Fruit fly (Drosophila melanogaster) whole organism, embryonic: ENCODE measurements around the gene CG46459.
A peak's percentile ranks its signal among the peaks of the same experiment; 100 is the strongest.

ENCODE experiments used
- Atf-2 ChIP-seq: fragments of 200-800 bp; sonication (Bioruptor generic); optimal IDR thresholded peaks from 2 replicates; lab custom pipeline; 2016; ENCODE audit warnings: missing biosample characterization, missing genetic modification characterization
- BEAF-32 ChIP-seq: fragments of 200-800 bp; sonication (Bioruptor generic); optimal IDR thresholded peaks from 3 replicates; lab custom pipeline; 2017; ENCODE audit warnings: missing biosample characterization, missing genetic modification characterization, mild to moderate bottlenecking, moderate library complexity, missing genetic modification reagents
- Bdp1 ChIP-seq: fragments of 200-800 bp; sonication (Bioruptor generic); optimal IDR thresholded peaks from 3 replicates; lab custom pipeline; 2016; ENCODE audit warnings: missing biosample characterization, missing genetic modification characterization
- CG10209 ChIP-seq: fragments of 200-800 bp; sonication (Bioruptor generic); optimal IDR thresholded peaks from 3 replicates; lab custom pipeline; 2017; ENCODE audit warnings: missing biosample characterization, mild to moderate bottlenecking, missing genetic modification characterization, missing genetic modification reagents
- CG10321 ChIP-seq: fragments of 200-800 bp; sonication (Bioruptor generic); IDR thresholded peaks from 2 replicates; pipeline ENCODE4 v1.3.6; 2022; ENCODE audit warnings: missing biosample characterization, missing genetic modification characterization
- CG11247 ChIP-seq: fragments of 200-800 bp; sonication (Bioruptor generic); IDR thresholded peaks from 2 replicates; pipeline ENCODE4 v1.3.6; 2022; ENCODE audit warnings: missing biosample characterization, missing genetic modification characterization
- CG12236 ChIP-seq: fragments of 200-800 bp; sonication (Bioruptor generic); optimal IDR thresholded peaks from 2 replicates; lab custom pipeline; 2016; ENCODE audit warnings: missing biosample characterization, missing genetic modification characterization
- CG12744 ChIP-seq: fragments of 200-800 bp; sonication (Bioruptor generic); optimal IDR thresholded peaks from 2 replicates; lab custom pipeline; 2016; ENCODE audit warnings: missing biosample characterization, missing genetic modification characterization
- CG13894 ChIP-seq: fragments of 200-800 bp; sonication (Bioruptor generic); optimal IDR thresholded peaks from 3 replicates; lab custom pipeline; 2018; ENCODE audit warnings: missing biosample characterization, mild to moderate bottlenecking, missing genetic modification characterization, moderate library complexity
- CG14441 ChIP-seq: fragments of 200-800 bp; sonication (Bioruptor generic); IDR thresholded peaks from 2 replicates; pipeline ENCODE4 v1.3.6; 2022; ENCODE audit warnings: missing biosample characterization, missing genetic modification characterization
- CG14710 ChIP-seq: fragments of 200-800 bp; sonication (Bioruptor generic); optimal IDR thresholded peaks from 3 replicates; lab custom pipeline; 2019; ENCODE audit warnings: missing biosample characterization, mild to moderate bottlenecking, missing genetic modification characterization, moderate library complexity
- CG15011 ChIP-seq: fragments of 200-800 bp; sonication (Bioruptor generic); optimal IDR thresholded peaks from 3 replicates; lab custom pipeline; 2018; ENCODE audit warnings: missing biosample characterization, mild to moderate bottlenecking, missing genetic modification characterization
- CG2120 ChIP-seq: fragments of 200-800 bp; sonication (Bioruptor generic); optimal IDR thresholded peaks from 3 replicates; lab custom pipeline; 2016; ENCODE audit warnings: missing biosample characterization, missing genetic modification characterization
- CG31365 ChIP-seq: fragments of 200-800 bp; sonication (Bioruptor generic); optimal IDR thresholded peaks from 2 replicates; lab custom pipeline; 2018; ENCODE audit warnings: missing biosample characterization, mild to moderate bottlenecking, missing genetic modification characterization
- CG3407 ChIP-seq: fragments of 200-800 bp; sonication (Bioruptor generic); optimal IDR thresholded peaks from 2 replicates; lab custom pipeline; 2018; ENCODE audit warnings: missing biosample characterization, mild to moderate bottlenecking, missing genetic modification characterization
- CG3726 ChIP-seq: fragments of 200-800 bp; sonication (Bioruptor generic); IDR thresholded peaks from 3 replicates; pipeline ENCODE4, ENCODE4 v1.3.6; 2022; ENCODE audit warnings: missing biosample characterization, missing genetic modification characterization
- CG4424 ChIP-seq: fragments of 200-800 bp; sonication (Bioruptor generic); optimal IDR thresholded peaks from 3 replicates; lab custom pipeline; 2016; ENCODE audit warnings: missing biosample characterization, missing genetic modification characterization
- CG9437 ChIP-seq: fragments of 200-800 bp; sonication (Bioruptor generic); optimal IDR thresholded peaks from 2 replicates; lab custom pipeline; 2018; ENCODE audit warnings: missing biosample characterization, mild to moderate bottlenecking, missing genetic modification characterization
- CG9609 ChIP-seq: fragments of 200-800 bp; sonication (Bioruptor generic); optimal IDR thresholded peaks from 3 replicates; lab custom pipeline; 2016; ENCODE audit warnings: missing biosample characterization, missing genetic modification characterization
- CG9817 ChIP-seq: fragments of 200-800 bp; sonication (Bioruptor generic); optimal IDR thresholded peaks from 2 replicates; lab custom pipeline; 2018; ENCODE audit warnings: missing biosample characterization, mild to moderate bottlenecking, missing genetic modification characterization, moderate library complexity
- Camta ChIP-seq: fragments of 200-800 bp; sonication (Bioruptor generic); optimal IDR thresholded peaks from 2 replicates; lab custom pipeline; 2016; ENCODE audit warnings: missing biosample characterization, missing genetic modification characterization
- Deaf1 ChIP-seq: fragments of 200-800 bp; optimal IDR thresholded peaks from 3 replicates; lab custom pipeline; 2019; ENCODE audit warnings: missing biosample characterization, mild to moderate bottlenecking, missing genetic modification characterization, moderate library complexity
- Dip3 ChIP-seq: fragments of 200-800 bp; sonication (Bioruptor generic); optimal IDR thresholded peaks from 3 replicates; lab custom pipeline; 2016; ENCODE audit warnings: missing biosample characterization, missing genetic modification characterization
- Dp ChIP-seq: fragments of 200-800 bp; sonication (Bioruptor generic); optimal IDR thresholded peaks from 2 replicates; lab custom pipeline; 2018; ENCODE audit warnings: missing biosample characterization, mild to moderate bottlenecking, missing genetic modification characterization, moderate library complexity
- HmgZ ChIP-seq: fragments of 200-800 bp; sonication (Bioruptor generic); optimal IDR thresholded peaks from 2 replicates; lab custom pipeline; 2018; ENCODE audit warnings: missing biosample characterization, mild to moderate bottlenecking, missing genetic modification characterization
- Mes4 ChIP-seq: fragments of 200-800 bp; sonication (Bioruptor generic); optimal IDR thresholded peaks from 2 replicates; lab custom pipeline; 2016; ENCODE audit warnings: missing biosample characterization, missing genetic modification characterization
- Oaz ChIP-seq: fragments of 200-800 bp; sonication (Bioruptor generic); IDR thresholded peaks from 2 replicates; pipeline ENCODE4 v1.3.6; 2022; ENCODE audit warnings: missing biosample characterization, missing genetic modification characterization
- Sin3A ChIP-seq: fragments of >200 bp; optimal IDR thresholded peaks from 2 replicates; lab custom pipeline; 2018
- Ssrp ChIP-seq: fragments of 200-800 bp; sonication (Bioruptor generic); optimal IDR thresholded peaks from 2 replicates; lab custom pipeline; 2018; ENCODE audit warnings: missing biosample characterization, mild to moderate bottlenecking, missing genetic modification characterization, moderate library complexity
- Stat92E ChIP-seq, 3 experiments: fragments of >200 bp in 2 of 3; fragments of 200-800 bp in 1 of 3; sonication (Bioruptor generic) in 1 of 3; optimal IDR thresholded peaks; 2 replicates each; lab custom pipeline; 2017 to 2019; ENCODE audit warnings: missing biosample characterization in 3 of 3, missing genetic modification characterization in 3 of 3, mild to moderate bottlenecking in 1 of 3, moderate library complexity in 1 of 3
- ac ChIP-seq: fragments of 200-800 bp; sonication (Bioruptor generic); optimal IDR thresholded peaks from 3 replicates; lab custom pipeline; 2017; ENCODE audit warnings: missing biosample characterization, mild to moderate bottlenecking, missing genetic modification characterization
- al ChIP-seq: fragments of 200-800 bp; sonication (Bioruptor generic); IDR thresholded peaks from 2 replicates; pipeline ENCODE4 v1.3.6; 2022; ENCODE audit warnings: missing biosample characterization, missing genetic modification characterization
- aop ChIP-seq: fragments of 200-800 bp; sonication (Bioruptor generic); IDR thresholded peaks from 2 replicates; pipeline ENCODE4 v1.3.6; 2022; ENCODE audit warnings: missing biosample characterization, missing genetic modification characterization
- ap ChIP-seq: fragments of 200-800 bp; sonication (Bioruptor generic); IDR thresholded peaks from 2 replicates; pipeline ENCODE4 v1.3.6; 2022; ENCODE audit warnings: missing biosample characterization, missing genetic modification characterization
- caup ChIP-seq: fragments of 200-800 bp; sonication (Bioruptor generic); optimal IDR thresholded peaks from 3 replicates; lab custom pipeline; 2017; ENCODE audit warnings: missing biosample characterization, mild to moderate bottlenecking, missing genetic modification characterization, moderate library complexity; ENCODE audit not compliant: severe bottlenecking
- chinmo ChIP-seq: fragments of 200-800 bp; sonication (Bioruptor generic); IDR thresholded peaks from 4 replicates; pipeline ENCODE4 v1.3.6; 2022; ENCODE audit warnings: missing biosample characterization, missing genetic modification characterization; ENCODE audit not compliant: partially characterized antibody
- crc ChIP-seq: fragments of 200-800 bp; sonication (Bioruptor generic); optimal IDR thresholded peaks from 2 replicates; lab custom pipeline; 2016; ENCODE audit warnings: missing biosample characterization, missing genetic modification characterization
- cwo ChIP-seq: fragments of 200-800 bp; sonication (Bioruptor generic); optimal IDR thresholded peaks from 3 replicates; lab custom pipeline; 2017; ENCODE audit warnings: missing biosample characterization, missing genetic modification characterization, mild to moderate bottlenecking, moderate library complexity, missing genetic modification reagents
- da ChIP-seq: fragments of 200-800 bp; sonication (Bioruptor generic); optimal IDR thresholded peaks from 2 replicates; lab custom pipeline; 2016; ENCODE audit warnings: missing biosample characterization, missing genetic modification characterization
- dm ChIP-seq: fragments of 200-800 bp; sonication (Bioruptor generic); optimal IDR thresholded peaks from 3 replicates; lab custom pipeline; 2016; ENCODE audit warnings: missing biosample characterization, missing genetic modification characterization
- en ChIP-seq: fragments of 200-800 bp; sonication (Bioruptor generic); optimal IDR thresholded peaks from 2 replicates; lab custom pipeline; 2016; ENCODE audit warnings: missing biosample characterization, missing genetic modification characterization
- gro ChIP-seq: fragments of 200-800 bp; sonication (Bioruptor generic); optimal IDR thresholded peaks from 2 replicates; lab custom pipeline; 2016; ENCODE audit warnings: missing biosample characterization, missing genetic modification characterization
- maf-S ChIP-seq: fragments of 200-800 bp; sonication (Bioruptor generic); optimal IDR thresholded peaks from 2 replicates; lab custom pipeline; 2016; ENCODE audit warnings: missing biosample characterization, missing genetic modification characterization
- onecut ChIP-seq: fragments of 200-800 bp; sonication (Bioruptor generic); IDR thresholded peaks from 2 replicates; pipeline ENCODE4 v1.3.6; 2022; ENCODE audit warnings: missing biosample characterization, missing genetic modification characterization
- pum ChIP-seq: fragments of 200-800 bp; sonication (Bioruptor generic); optimal IDR thresholded peaks from 2 replicates; lab custom pipeline; 2016; ENCODE audit warnings: missing biosample characterization, missing genetic modification characterization
- ro ChIP-seq: fragments of 200-800 bp; sonication (Bioruptor generic); IDR thresholded peaks from 2 replicates; pipeline ENCODE4 v1.3.6; 2022; ENCODE audit warnings: missing biosample characterization, missing genetic modification characterization
- sima ChIP-seq: fragments of 200-800 bp; sonication (Bioruptor generic); optimal IDR thresholded peaks from 2 replicates; lab custom pipeline; 2016; ENCODE audit warnings: missing biosample characterization, missing genetic modification characterization
- stwl ChIP-seq: fragments of 200-800 bp; sonication (Bioruptor generic); optimal IDR thresholded peaks from 3 replicates; lab custom pipeline; 2018; ENCODE audit warnings: missing biosample characterization, mild to moderate bottlenecking, missing genetic modification characterization, moderate library complexity
- ttk ChIP-seq: fragments of 200-800 bp; sonication (Bioruptor generic); IDR thresholded peaks from 2 replicates; pipeline ENCODE4 v2.1.2; 2022; ENCODE audit warnings: missing biosample characterization, missing genetic modification characterization
- vfl ChIP-seq: fragments of 200-800 bp; sonication (Bioruptor generic); optimal IDR thresholded peaks from 2 replicates; lab custom pipeline; 2016; ENCODE audit warnings: missing biosample characterization, missing genetic modification characterization
- zen ChIP-seq: fragments of 200-800 bp; sonication (Bioruptor generic); optimal IDR thresholded peaks from 3 replicates; lab custom pipeline; 2018; ENCODE audit warnings: missing biosample characterization, mild to moderate bottlenecking, missing genetic modification characterization, moderate library complexity

Gene CG46459

DNA sequence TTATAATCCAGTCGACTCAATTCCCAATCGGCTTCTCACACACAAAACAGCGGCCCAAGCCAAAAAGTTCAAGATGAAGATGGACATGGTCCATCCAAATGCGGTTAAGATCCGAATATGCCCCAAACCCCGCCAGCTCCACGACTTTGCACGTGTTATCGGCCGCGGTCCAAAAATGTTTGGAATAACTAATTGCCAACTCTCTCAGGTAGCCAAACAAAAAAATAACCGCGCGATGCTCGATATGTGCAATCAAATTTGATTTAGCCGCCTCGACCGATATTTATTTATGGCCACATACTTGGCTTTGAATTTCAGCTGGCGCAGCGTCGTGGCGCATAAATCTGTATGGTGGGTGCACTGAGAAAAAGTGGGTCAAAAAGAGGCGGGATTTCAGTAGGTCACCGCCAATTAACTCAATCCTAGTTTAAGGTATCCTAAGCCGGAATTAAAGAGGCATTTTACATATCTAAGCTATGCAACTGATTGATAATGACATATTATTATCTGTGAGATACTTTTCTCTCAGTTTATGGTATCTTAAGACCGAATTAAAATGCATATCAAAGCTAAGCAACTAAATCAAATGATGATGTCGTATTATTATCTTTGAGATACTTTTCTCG, 47.8 kb upstream of the CG46459 start (continued):
- peak; percentile 34 for TF ChIP-seq CG10209 (GFP tag; lab: Kevin White, UChicago)
- TF ChIP-seq chinmo (GFP tag; lab: Robert Waterston, UW), result 0 out of 4 replicates have a peak, but pooled peaks have one; percentile 46
- no peak for TF ChIP-seq CG15011 (GFP tag; lab: Kevin White, UChicago)
- TF ChIP-seq vfl, result no peak
- no peak for TF ChIP-seq BEAF-32 (GFP tag; lab: Kevin White, UChicago)
- no peak for TF ChIP-seq CG2120
- TF ChIP-seq Deaf1, result no peak
- no peak for TF ChIP-seq sima
- TF ChIP-seq gro (GFP tag; lab: Kevin White, UChicago), result no peak
- TF ChIP-seq maf-S (GFP tag; lab: Kevin White, UChicago), result no peak
- no peak for TF ChIP-seq al (GFP tag; lab: Robert Waterston, UW)
- TF ChIP-seq CG9609 (GFP tag; lab: Kevin White, UChicago), result peak; percentile 27
- peak; percentile 36 for TF ChIP-seq Camta (GFP tag; lab: Kevin White, UChicago)
- peak; percentile 47 for TF ChIP-seq Atf-2 (GFP tag; lab: Kevin White, UChicago)
- no peak for TF ChIP-seq dm
- no peak for TF ChIP-seq zen (tag; lab: Kevin White, UChicago)
- TF ChIP-seq Ssrp (tag; lab: Kevin White, UChicago), result peak; percentile 42
- peak; percentile 38; the same call in 1 of the 2 replicates for TF ChIP-seq CG10321 (GFP tag; lab: Robert Waterston, UW)
- TF ChIP-seq ap (GFP tag; lab: Robert Waterston, UW), result 0 out of 2 replicates have a peak, but pooled peaks have one; percentile 45
- TF ChIP-seq CG14441 (GFP tag; lab: Robert Waterston, UW), result peak; percentile 79
- TF ChIP-seq CG9817, result no peak
- TF ChIP-seq Bdp1 (GFP tag; lab: Kevin White, UChicago), result no peak
- no peak for TF ChIP-seq en (GFP tag; lab: Kevin White, UChicago)
- no peak for TF ChIP-seq CG14710 (tag; lab: Kevin White, UChicago)
- TF ChIP-seq CG3726 (GFP tag; lab: Robert Waterston, UW), result peak; percentile 58; the same call in 1 of the 3 replicates
- no peak for TF ChIP-seq CG12744 (GFP tag; lab: Kevin White, UChicago)
- TF ChIP-seq CG12236 (GFP tag; lab: Kevin White, UChicago), result no peak
- no peak for TF ChIP-seq da (GFP tag; lab: Kevin White, UChicago)
- TF ChIP-seq Oaz, result peak; percentile 38; the same call in 1 of the 2 replicates
- TF ChIP-seq Sin3A (lab: Kevin White, UChicago), result no peak
- no peak for TF ChIP-seq Dip3 (GFP tag; lab: Kevin White, UChicago)
- TF ChIP-seq CG13894 (tag; lab: Kevin White, UChicago), result no peak
- TF ChIP-seq CG11247 (GFP tag; lab: Robert Waterston, UW), result no peak
- TF ChIP-seq Dp, result no peak
- TF ChIP-seq Stat92E (GFP tag; optimal IDR thresholded peaks at IDR 0.05; lab: Kevin White, UChicago), result no peak
- TF ChIP-seq ttk (GFP tag; lab: Robert Waterston, UW), result peak; percentile 58
- no peak for TF ChIP-seq stwl (tag; lab: Kevin White, UChicago)
- TF ChIP-seq crc, result no peak
- peak; percentile 16 for TF ChIP-seq pum (GFP tag; lab: Kevin White, UChicago)
- peak; percentile 4 for TF ChIP-seq Mes4 (GFP tag; lab: Kevin White, UChicago)
- no peak for TF ChIP-seq ro
- no peak for TF ChIP-seq aop
- TF ChIP-seq HmgZ (tag; lab: Kevin White, UChicago), result no peak
- no peak for TF ChIP-seq onecut (GFP tag; lab: Robert Waterston, UW)
- TF ChIP-seq cwo (GFP tag; lab: Kevin White, UChicago), result no peak
- no peak for TF ChIP-seq CG3407 (GFP tag; lab: Kevin White, UChicago)
- TF ChIP-seq CG9437, result no peak
- TF ChIP-seq ac (GFP tag; lab: Kevin White, UChicago), result no peak
- no peak for TF ChIP-seq caup
- TF ChIP-seq CG4424 (GFP tag; lab: Kevin White, UChicago), result peak; percentile 55
- no peak for TF ChIP-seq CG31365 (tag; lab: Kevin White, UChicago)
